Worm (Caenorhabditis elegans): ENCODE results near the gene ZC487.2.

ce11 chrV:6706771-6707170, 15.5 kb downstream of the ZC487.2 start, which contains the start of gene W02F12.4:
- TF ChIP-seq tbx-37 (GFP tag; conservative IDR thresholded peaks at IDR 0.05) (no peak), ceh-36 (tag; optimal IDR thresholded peaks at IDR 0.05) (no peak), pes-1 (GFP tag; IDR thresholded peaks at IDR 0.05) (no peak), hmbx-1 (tag; optimal IDR thresholded peaks at IDR 0.05) (no peak), hnd-1 (tag; optimal IDR thresholded peaks at IDR 0.05) (no peak), aly-1 (tag; optimal IDR thresholded peaks at IDR 0.05) (no peak), tbx-11 (GFP tag; IDR thresholded peaks at IDR 0.05) (no peak)

All from whole organism, early embryonic.